Worm (Caenorhabditis elegans) whole organism, L1 larva: ENCODE measurements around the gene cutl-27.

ENCODE experiments used
- dsc-1 ChIP-seq: sonication (generic microtip); optimal IDR thresholded peaks from 2 replicates; lab custom pipeline; 2016; ENCODE audit warnings: mild to moderate bottlenecking, missing genetic modification characterization, missing compliant biosample characterization
- lin-15B ChIP-seq: fragments of 150-350 bp; sonication (generic microtip); optimal IDR thresholded peaks from 3 replicates; lab custom pipeline; 2014; ENCODE audit warnings: missing biosample characterization, missing genetic modification characterization
- zag-1 ChIP-seq: fragments of 150-350 bp; optimal IDR thresholded peaks from 2 replicates; lab custom pipeline; 2014; ENCODE audit warnings: missing biosample characterization, missing genetic modification characterization
- ztf-4 ChIP-seq: fragments of 150-350 bp; optimal IDR thresholded peaks from 2 replicates; lab custom pipeline; 2014; ENCODE audit warnings: missing biosample characterization, missing genetic modification characterization

DNA sequence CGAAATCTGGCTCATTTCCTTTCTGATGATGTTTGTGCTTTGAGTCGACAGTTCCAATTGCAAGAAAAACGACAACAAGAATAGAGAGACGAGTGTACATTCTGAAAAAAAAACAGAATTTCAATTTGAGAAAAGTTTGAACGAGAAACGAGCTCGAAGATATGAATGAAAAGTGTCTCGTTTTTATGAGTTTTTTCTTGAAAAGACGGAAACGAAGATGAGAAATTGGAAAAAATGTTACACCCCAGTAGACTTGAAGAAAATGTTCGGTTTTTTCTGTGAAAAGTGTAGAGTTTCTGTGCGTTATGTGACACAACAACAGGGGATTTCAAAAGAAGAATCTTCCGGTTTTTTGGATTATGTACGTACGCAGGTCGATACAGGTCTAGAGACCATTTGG lies 44.7 kb downstream of the cutl-27 start, which contains the start of gene srlf-31:
- no peak for TF ChIP-seq dsc-1 (tag; lab: Kevin White, UChicago)
- TF ChIP-seq lin-15B (tag; lab: Kevin White, UChicago): no peak
- no peak for TF ChIP-seq zag-1 (tag; lab: Kevin White, UChicago)
- TF ChIP-seq ztf-4: no peak
